Worm (Caenorhabditis elegans) whole organism, L4 larva: ENCODE results near the gene C26E6.1.

ENCODE experiments used
- R02D3.7 ChIP-seq: fragments of 150-350 bp; sonication (generic microtip); optimal IDR thresholded peaks from 3 replicates; lab custom pipeline; 2014; ENCODE audit warnings: missing biosample characterization, missing genetic modification characterization
- aly-2 ChIP-seq: sonication (generic microtip); optimal IDR thresholded peaks from 2 replicates; lab custom pipeline; 2018; ENCODE audit warnings: missing biosample characterization, missing genetic modification characterization
- hlh-30 ChIP-seq: sonication (generic microtip); optimal IDR thresholded peaks from 2 replicates; lab custom pipeline; 2017; ENCODE audit warnings: antibody characterized with exemption, mild to moderate bottlenecking, missing genetic modification characterization, missing compliant biosample characterization; ENCODE audit not compliant: insufficient read depth
- rbr-2 ChIP-seq: sonication (generic microtip); optimal IDR thresholded peaks from 2 replicates; lab custom pipeline; 2016; ENCODE audit warnings: missing genotype, missing genetic modification characterization, missing compliant biosample characterization
- skn-1 ChIP-seq: fragments of 150-350 bp; optimal IDR thresholded peaks from 2 replicates; lab custom pipeline; 2014; ENCODE audit warnings: missing biosample characterization, missing genetic modification characterization

DNA sequence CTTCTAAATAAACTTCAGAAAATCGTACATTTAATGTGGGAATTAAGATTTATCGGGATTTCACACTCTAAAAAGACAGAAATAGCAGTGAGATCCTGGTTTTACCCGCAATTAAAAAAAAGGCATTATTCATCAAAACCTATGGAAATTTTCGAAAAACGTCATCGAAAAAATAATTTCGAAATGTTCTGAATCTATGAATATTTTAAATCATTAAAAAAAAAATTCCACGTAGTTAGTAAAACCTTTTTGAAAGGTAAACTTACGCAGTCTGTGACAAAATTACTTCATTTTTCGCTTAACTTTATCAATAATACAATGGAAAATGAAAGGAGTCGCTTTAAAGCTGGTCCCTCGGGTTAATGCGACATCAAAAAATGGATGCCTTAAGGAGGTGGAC lies at the start of gene C26E6.1:
- no peak for TF ChIP-seq R02D3.7 (tag; lab: Kevin White, UChicago)
- TF ChIP-seq rbr-2 (tag; lab: Kevin White, UChicago): no peak
- no peak for TF ChIP-seq hlh-30 (tag; lab: Kevin White, UChicago)
- TF ChIP-seq aly-2 (tag; lab: Kevin White, UChicago): no peak
- no peak for TF ChIP-seq skn-1 (tag; lab: Kevin White, UChicago)
